Worm (Caenorhabditis elegans) whole organism, L2 larva: Measurements from ENCODE around the gene C49F8.14.

Source experiments
- C34F6.9 ChIP-seq: fragments of 150-350 bp; optimal IDR thresholded peaks from 2 replicates; lab custom pipeline; 2014; ENCODE audit warnings: missing biosample characterization, missing genetic modification characterization
- F13H6.1 ChIP-seq: sonication (generic microtip); optimal IDR thresholded peaks from 2 replicates; lab custom pipeline; 2016; ENCODE audit warnings: missing genetic modification characterization, missing compliant biosample characterization
- R02D3.7 ChIP-seq: fragments of 150-350 bp; optimal IDR thresholded peaks from 2 replicates; lab custom pipeline; 2014; ENCODE audit warnings: missing biosample characterization, missing genetic modification characterization
- Y55F3AM.14 ChIP-seq: fragments of 200-800 bp; sonication (Bioruptor generic); optimal IDR thresholded peaks from 2 replicates; lab custom pipeline; 2018; ENCODE audit warnings: mild to moderate bottlenecking, missing genetic modification characterization, missing compliant biosample characterization
- ZK546.5 ChIP-seq: sonication (generic microtip); optimal IDR thresholded peaks from 2 replicates; lab custom pipeline; 2017; ENCODE audit warnings: missing biosample characterization, missing genetic modification characterization
- alr-1 ChIP-seq: fragments of 150-350 bp; optimal IDR thresholded peaks from 2 replicates; lab custom pipeline; 2014; ENCODE audit warnings: missing biosample characterization, missing genetic modification characterization
- ama-1 ChIP-seq: fragments of 150-350 bp; optimal IDR thresholded peaks from 2 replicates; lab custom pipeline; 2018; ENCODE audit warnings: inconsistent platforms
- blmp-1 ChIP-seq: sonication (generic microtip); optimal IDR thresholded peaks from 2 replicates; lab custom pipeline; 2017; ENCODE audit warnings: missing genetic modification characterization, mild to moderate bottlenecking, missing compliant biosample characterization, antibody characterized with exemption, moderate library complexity; ENCODE audit not compliant: insufficient read depth
- crh-2 ChIP-seq: sonication (generic microtip); optimal IDR thresholded peaks from 2 replicates; lab custom pipeline; 2017; ENCODE audit warnings: missing biosample characterization, missing genetic modification characterization
- dmd-4 ChIP-seq: sonication (generic microtip); optimal IDR thresholded peaks from 2 replicates; lab custom pipeline; 2017; ENCODE audit warnings: missing biosample characterization, missing genetic modification characterization
- egl-27 ChIP-seq: sonication (generic microtip); optimal IDR thresholded peaks from 3 replicates; lab custom pipeline; 2017; ENCODE audit warnings: missing biosample characterization, missing genetic modification reagents, missing genetic modification characterization
- fos-1 ChIP-seq: fragments of 150-350 bp; optimal IDR thresholded peaks from 2 replicates; lab custom pipeline; 2014; ENCODE audit warnings: missing biosample characterization, missing genetic modification characterization
- gmeb-1 ChIP-seq: fragments of 150-350 bp; optimal IDR thresholded peaks from 2 replicates; lab custom pipeline; 2014; ENCODE audit warnings: missing biosample characterization, missing genetic modification characterization
- lin-11 ChIP-seq: fragments of 150-350 bp; sonication (generic microtip); optimal IDR thresholded peaks from 2 replicates; lab custom pipeline; 2014; ENCODE audit warnings: missing biosample characterization, missing genetic modification characterization, inconsistent platforms, mixed read lengths
- lin-13 ChIP-seq: fragments of 150-350 bp; optimal IDR thresholded peaks from 2 replicates; lab custom pipeline; 2014; ENCODE audit warnings: missing biosample characterization, missing genetic modification reagents, missing genetic modification characterization
- lin-39 ChIP-seq: fragments of 150-350 bp; optimal IDR thresholded peaks from 2 replicates; lab custom pipeline; 2014; ENCODE audit warnings: missing biosample characterization, missing genetic modification reagents, missing genetic modification characterization
- lsy-2 ChIP-seq, 2 experiments: fragments of 150-350 bp in 1 of 2; sonication (generic microtip) in 1 of 2; optimal IDR thresholded peaks; 2 replicates each; lab custom pipeline; 2014 to 2017; ENCODE audit warnings: missing biosample characterization in 2 of 2, missing genetic modification characterization in 2 of 2
- mab-5 ChIP-seq: fragments of 150-350 bp; optimal IDR thresholded peaks from 2 replicates; lab custom pipeline; 2014; ENCODE audit warnings: missing biosample characterization, missing genetic modification characterization
- mbf-1 ChIP-seq: sonication (generic microtip); optimal IDR thresholded peaks from 2 replicates; lab custom pipeline; 2017; ENCODE audit warnings: missing biosample characterization, missing genetic modification characterization
- mdl-1 ChIP-seq, 2 experiments: fragments of 150-350 bp in 1 of 2; sonication (generic microtip) in 1 of 2; optimal IDR thresholded peaks; 2 replicates each; lab custom pipeline; 2017; ENCODE audit warnings: missing biosample characterization in 2 of 2, missing genetic modification characterization in 2 of 2
- nhr-10 ChIP-seq: sonication (generic microtip); optimal IDR thresholded peaks from 2 replicates; lab custom pipeline; 2017; ENCODE audit warnings: missing biosample characterization, missing genetic modification characterization
- nhr-11 ChIP-seq: fragments of 150-350 bp; optimal IDR thresholded peaks from 2 replicates; lab custom pipeline; 2014; ENCODE audit warnings: missing biosample characterization, missing genetic modification characterization
- nhr-12 ChIP-seq: fragments of 150-350 bp; optimal IDR thresholded peaks from 2 replicates; lab custom pipeline; 2014; ENCODE audit warnings: missing biosample characterization, missing genetic modification characterization
- nhr-129 ChIP-seq: fragments of 150-350 bp; optimal IDR thresholded peaks from 2 replicates; lab custom pipeline; 2014; ENCODE audit warnings: missing biosample characterization, missing genetic modification characterization
- nhr-21 ChIP-seq: fragments of 150-350 bp; optimal IDR thresholded peaks from 2 replicates; lab custom pipeline; 2014; ENCODE audit warnings: missing biosample characterization, missing genetic modification characterization
- nhr-23 ChIP-seq: fragments of 150-350 bp; optimal IDR thresholded peaks from 2 replicates; lab custom pipeline; 2014; ENCODE audit warnings: missing biosample characterization, missing genetic modification reagents, missing genetic modification characterization
- nhr-25 ChIP-seq: fragments of 150-350 bp; sonication (generic microtip); optimal IDR thresholded peaks from 3 replicates; lab custom pipeline; 2014; ENCODE audit warnings: missing biosample characterization, missing genetic modification characterization
- nhr-6 ChIP-seq: fragments of 150-350 bp; optimal IDR thresholded peaks from 2 replicates; lab custom pipeline; 2014; ENCODE audit warnings: missing biosample characterization, missing genetic modification characterization
- sem-4 ChIP-seq: fragments of 150-350 bp; optimal IDR thresholded peaks from 2 replicates; lab custom pipeline; 2014; ENCODE audit warnings: missing biosample characterization, missing genetic modification reagents, missing genetic modification characterization
- sma-3 ChIP-seq: sonication (generic microtip); optimal IDR thresholded peaks from 2 replicates; lab custom pipeline; 2016; ENCODE audit warnings: missing genetic modification reagents, missing genetic modification characterization, missing compliant biosample characterization
- sma-9 ChIP-seq, 2 experiments: fragments of 150-350 bp in 1 of 2; sonication (generic microtip) in 1 of 2; optimal IDR thresholded peaks; 2 replicates each; lab custom pipeline; 2014 to 2016; ENCODE audit warnings: missing genetic modification characterization in 2 of 2, mild to moderate bottlenecking in 1 of 2, missing biosample characterization in 1 of 2, missing compliant biosample characterization in 1 of 2, missing genetic modification reagents in 1 of 2, moderate library complexity in 1 of 2
- unc-39 ChIP-seq: fragments of 150-350 bp; optimal IDR thresholded peaks from 2 replicates; lab custom pipeline; 2014; ENCODE audit warnings: missing biosample characterization, missing genetic modification characterization
- unc-55 ChIP-seq: fragments of 150-350 bp; sonication (generic microtip); optimal IDR thresholded peaks from 3 replicates; lab custom pipeline; 2014; ENCODE audit warnings: missing biosample characterization, missing genetic modification reagents, missing genetic modification characterization
- unc-62 ChIP-seq: fragments of 150-350 bp; optimal IDR thresholded peaks from 2 replicates; lab custom pipeline; 2014; ENCODE audit warnings: missing biosample characterization, missing genetic modification reagents, missing genetic modification characterization
- ztf-1 ChIP-seq: fragments of 200-800 bp; sonication (Bioruptor generic); conservative IDR thresholded peaks from 2 replicates; pipeline ENCODE4 v1.3.6; 2022; ENCODE audit warnings: missing genetic modification characterization, missing compliant biosample characterization
- ztf-11 ChIP-seq: sonication (generic microtip); optimal IDR thresholded peaks from 2 replicates; lab custom pipeline; 2017; ENCODE audit warnings: missing biosample characterization, missing genetic modification characterization
- ztf-4 ChIP-seq: fragments of 150-350 bp; optimal IDR thresholded peaks from 2 replicates; lab custom pipeline; 2014; ENCODE audit warnings: missing biosample characterization, missing genetic modification characterization

The C49F8.14 gene

ce11 chrX:13350804-13351747 lies 25.7 kb downstream of the C49F8.14 start, which contains the start of gene mxl-3:
Gene mxl-3 (minus strand): TSS chrX:13350804.
- TF ChIP-seq unc-62 (no peak), nhr-129 (peak; percentile 53), nhr-21 (tag; lab: Kevin White, UChicago) (peak; percentile 65), ZK546.5 (tag; lab: Kevin White, UChicago) (no peak), crh-2 (tag; lab: Kevin White, UChicago) (no peak), mdl-1 (tag; optimal IDR thresholded peaks at IDR 0.05; lab: Kevin White, UChicago) (peak in 1 of 2 experiments; percentile 11), ztf-4 (no peak), ama-1 (lab: Kevin White, UChicago) (peak; percentile 73), lin-13 (GFP tag; lab: Kevin White, UChicago) (peak; percentile 48), lsy-2 (tag; optimal IDR thresholded peaks at IDR 0.05; lab: Kevin White, UChicago) (peak in 1 of 2 experiments; percentile 55), gmeb-1 (tag; lab: Kevin White, UChicago) (peak; percentile 15), nhr-25 (tag; lab: Kevin White, UChicago) (peak; percentile 44), lin-39 (tag; lab: Kevin White, UChicago) (no peak), mab-5 (tag; lab: Kevin White, UChicago) (no peak), C34F6.9 (tag; lab: Kevin White, UChicago) (peak; percentile 2), fos-1 (peak; percentile 14), sma-9 (GFP tag; optimal IDR thresholded peaks at IDR 0.05; lab: Kevin White, UChicago) (peak; percentile 88), sma-9 (tag; optimal IDR thresholded peaks at IDR 0.05; lab: Kevin White, UChicago) (no peak), nhr-6 (no peak), nhr-11 (tag; lab: Kevin White, UChicago) (no peak), dmd-4 (no peak), F13H6.1 (peak; percentile 57), unc-55 (GFP tag; lab: Kevin White, UChicago) (no peak), blmp-1 (peak; percentile 58), Y55F3AM.14 (GFP tag; lab: Kevin White, UChicago) (no peak), alr-1 (tag; lab: Kevin White, UChicago) (no peak), nhr-12 (tag; lab: Kevin White, UChicago) (no peak), egl-27 (tag; lab: Kevin White, UChicago) (no peak)

DNA sequence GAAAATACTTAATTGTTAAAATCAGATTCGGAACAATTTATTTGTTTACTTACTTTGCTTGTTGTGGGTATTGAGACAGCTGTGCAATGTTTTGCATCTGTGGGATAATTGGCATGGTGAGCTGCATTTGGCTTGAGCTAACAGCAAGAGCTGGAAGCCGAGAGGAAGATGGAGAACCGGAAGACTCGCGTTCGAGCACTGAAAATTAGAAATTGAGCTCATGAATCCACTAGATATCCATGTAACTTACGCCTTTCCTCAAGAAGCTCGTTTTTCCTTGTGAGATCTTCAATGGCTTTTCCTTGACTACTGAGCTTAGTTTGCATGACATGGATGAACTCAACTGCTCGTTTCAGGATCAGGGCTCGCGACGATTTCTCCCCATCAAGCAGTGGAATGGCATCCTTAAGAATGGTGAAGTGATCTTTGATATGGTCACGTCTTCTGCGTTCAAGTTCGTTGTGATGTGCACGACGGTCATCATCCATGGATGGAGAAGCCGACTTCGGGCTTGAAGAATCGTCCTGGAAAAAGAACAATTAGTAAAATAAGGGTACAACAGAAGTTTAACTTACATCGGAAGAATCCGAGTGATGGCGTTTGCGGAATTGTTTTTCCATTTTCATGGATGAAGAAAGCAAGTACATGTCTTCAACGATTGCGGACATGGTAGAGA lies 26.5 kb downstream of the C49F8.14 start:
- TF ChIP-seq nhr-129: peak; percentile 4
- 0 out of 2 replicates have a peak, but pooled peaks have one; percentile 64 for TF ChIP-seq ztf-1 (GFP tag; lab: Robert Waterston, UW)
- TF ChIP-seq lin-13 (GFP tag; lab: Kevin White, UChicago): no peak
- TF ChIP-seq Y55F3AM.14 (GFP tag; lab: Kevin White, UChicago): no peak

DNA sequence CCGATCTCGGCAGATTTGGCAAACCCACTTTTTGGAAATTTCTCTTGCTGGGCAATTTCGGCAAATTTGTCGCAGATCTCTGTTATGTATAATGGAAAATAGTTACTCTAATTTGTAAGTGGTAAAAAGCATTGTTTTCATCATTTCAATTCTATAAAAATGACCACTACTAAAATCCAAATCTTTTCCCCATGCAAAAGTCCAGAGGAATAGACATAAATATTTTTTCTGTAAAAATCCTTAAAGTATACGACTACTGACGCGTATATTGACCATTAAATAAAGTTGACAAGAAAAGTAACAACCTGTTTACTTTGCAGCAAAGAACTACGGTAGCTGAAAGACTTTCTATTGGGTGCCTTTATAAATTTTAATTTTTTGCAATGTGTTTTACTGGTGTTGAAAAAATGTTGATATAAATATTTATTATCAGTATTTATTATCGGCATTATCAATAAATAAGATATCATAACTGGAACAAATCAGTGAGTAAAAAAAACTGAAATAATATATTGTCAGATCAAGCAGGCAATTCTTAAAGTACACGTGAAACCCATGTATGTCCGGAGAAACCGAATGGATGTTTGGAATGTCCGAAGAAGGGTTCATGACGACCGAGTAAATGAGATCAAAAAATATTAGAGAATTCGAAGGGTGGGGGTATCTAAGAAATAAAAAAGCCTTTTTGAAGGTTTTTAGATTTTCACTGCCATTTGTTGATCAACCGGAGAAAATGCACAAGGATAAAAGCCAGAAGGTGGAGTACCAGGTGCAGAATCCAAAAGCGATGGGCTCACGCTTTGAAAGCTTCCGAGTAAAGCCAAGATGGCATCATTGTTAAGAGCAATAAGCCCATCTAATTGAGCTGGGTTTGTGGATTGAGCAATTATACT lies 27.3 kb downstream of the C49F8.14 start:
- TF ChIP-seq nhr-10: no peak
- no peak for TF ChIP-seq dmd-4
- peak; percentile 63 for TF ChIP-seq nhr-11 (tag; lab: Kevin White, UChicago)
- TF ChIP-seq ztf-1 (GFP tag; lab: Robert Waterston, UW): 0 out of 2 replicates have a peak, but pooled peaks have one; percentile 28
- TF ChIP-seq lin-11 (tag; lab: Kevin White, UChicago): no peak
- TF ChIP-seq Y55F3AM.14 (GFP tag; lab: Kevin White, UChicago): peak; percentile 71
- peak; percentile 52 for TF ChIP-seq sma-9 (GFP tag; optimal IDR thresholded peaks at IDR 0.05; lab: Kevin White, UChicago)
- TF ChIP-seq sma-9 (tag; optimal IDR thresholded peaks at IDR 0.05; lab: Kevin White, UChicago): no peak
- TF ChIP-seq nhr-25 (tag; lab: Kevin White, UChicago): peak; percentile 62
- TF ChIP-seq unc-39 (tag; lab: Kevin White, UChicago): no peak
- peak; percentile 88 for TF ChIP-seq ama-1 (lab: Kevin White, UChicago)
- no peak for TF ChIP-seq nhr-6
- peak; percentile 72 for TF ChIP-seq crh-2 (tag; lab: Kevin White, UChicago)
- peak; percentile 21 for TF ChIP-seq sem-4 (tag; lab: Kevin White, UChicago)
- TF ChIP-seq sma-3 (GFP tag; lab: Kevin White, UChicago): peak; percentile 73
- TF ChIP-seq mbf-1 (tag; lab: Kevin White, UChicago): no peak
- no peak for TF ChIP-seq ZK546.5 (tag; lab: Kevin White, UChicago)
- TF ChIP-seq ztf-4: peak; percentile 71
- TF ChIP-seq lsy-2 (tag; optimal IDR thresholded peaks at IDR 0.05; lab: Kevin White, UChicago): peak in 1 of 2 experiments; percentile 66
- TF ChIP-seq unc-55 (GFP tag; lab: Kevin White, UChicago): no peak
- no peak for TF ChIP-seq R02D3.7 (tag; lab: Kevin White, UChicago)
- no peak for TF ChIP-seq egl-27 (tag; lab: Kevin White, UChicago)
- TF ChIP-seq mdl-1 (tag; optimal IDR thresholded peaks at IDR 0.05; lab: Kevin White, UChicago): no peak
- TF ChIP-seq mab-5 (tag; lab: Kevin White, UChicago): no peak
- TF ChIP-seq nhr-23 (tag; lab: Kevin White, UChicago): no peak
- peak; percentile 84 for TF ChIP-seq nhr-21 (tag; lab: Kevin White, UChicago)
- TF ChIP-seq F13H6.1: peak; percentile 37
- no peak for TF ChIP-seq alr-1 (tag; lab: Kevin White, UChicago)
- TF ChIP-seq ztf-11: no peak
- no peak for TF ChIP-seq nhr-12 (tag; lab: Kevin White, UChicago)
- peak; percentile 17 for TF ChIP-seq unc-62
- TF ChIP-seq nhr-129: no peak
- TF ChIP-seq lin-13 (GFP tag; lab: Kevin White, UChicago): peak; percentile 71
